Fruit fly (Drosophila melanogaster): ENCODE data around the gene sd.
A peak's percentile ranks its signal among the peaks of the same experiment; 100 is the strongest.

The sd gene

DNA sequence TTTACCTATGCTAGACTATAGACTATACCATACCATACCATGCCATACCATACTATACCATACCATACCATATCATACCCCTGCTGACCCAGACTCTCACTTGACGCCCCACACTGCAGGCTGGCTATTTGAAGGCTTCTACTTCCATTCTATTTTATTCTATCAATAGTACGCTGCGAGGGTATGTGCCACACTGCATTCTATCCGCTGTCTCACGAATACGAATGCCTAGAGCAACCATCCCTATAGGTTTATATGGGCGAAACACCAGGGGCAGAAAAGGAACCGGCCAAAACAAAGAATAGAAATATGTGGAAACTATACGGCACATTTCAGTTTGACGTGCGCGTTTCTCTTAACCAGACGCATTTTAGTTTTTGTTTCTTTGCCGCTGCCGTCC lies 13.7 kb downstream of the sd start:
- TF ChIP-seq CG33017 (tag; optimal IDR thresholded peaks at IDR 0.05) (no peak), CG7101 (tag; optimal IDR thresholded peaks at IDR 0.05) (no peak), pad (GFP tag; optimal IDR thresholded peaks at IDR 0.05) (no peak), CG14711 (tag; optimal IDR thresholded peaks at IDR 0.05) (no peak), bab1 (GFP tag; optimal IDR thresholded peaks at IDR 0.05) (no peak), Crg-1 (GFP tag; optimal IDR thresholded peaks at IDR 0.05) (no peak), Clk (GFP tag; optimal IDR thresholded peaks at IDR 0.05) (no peak), Mnt (GFP tag; optimal IDR thresholded peaks at IDR 0.05) (no peak), cnc (optimal IDR thresholded peaks at IDR 0.05) (no peak), kay (GFP tag; ENCODE audit: borderline replicate concordance) (no peak), CG1620 (GFP tag; optimal IDR thresholded peaks at IDR 0.05) (no peak), CG7045 (GFP tag; optimal IDR thresholded peaks at IDR 0.05) (no peak), toe (GFP tag; optimal IDR thresholded peaks at IDR 0.05) (no peak), cic (GFP tag; optimal IDR thresholded peaks at IDR 0.05) (no peak), tj (GFP tag; optimal IDR thresholded peaks at IDR 0.05) (no peak), ovo (GFP tag; optimal IDR thresholded peaks at IDR 0.05) (no peak)

DNA sequence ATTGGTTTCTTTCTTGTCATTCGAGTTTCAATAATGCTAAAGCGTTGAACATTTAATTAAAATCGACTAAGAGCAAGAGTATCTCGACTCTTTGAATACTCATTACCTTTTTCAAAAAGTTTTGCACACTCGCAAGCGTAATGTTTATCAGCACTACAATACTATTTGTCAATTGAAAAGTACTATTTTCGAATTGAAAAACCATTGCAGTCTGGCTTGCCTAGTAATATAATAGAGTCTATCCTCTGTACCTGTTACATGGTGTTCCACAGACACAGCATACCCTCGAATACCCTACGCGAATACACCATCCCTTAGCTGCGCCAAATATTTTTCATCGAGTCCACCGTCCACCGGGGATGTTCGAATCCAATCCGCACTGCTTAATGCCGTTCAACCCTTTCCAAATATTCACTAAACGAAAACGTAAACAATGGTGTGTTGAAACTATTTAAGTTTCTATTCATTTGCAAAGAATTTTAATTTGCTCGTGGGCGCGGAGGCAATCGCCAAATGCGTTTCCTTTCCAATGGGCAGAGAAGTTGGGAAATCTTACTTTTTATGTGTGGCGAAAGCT lies 14.5 kb downstream of the sd start:
- TF ChIP-seq cnc (optimal IDR thresholded peaks at IDR 0.05) (no peak), Hr96 (GFP tag; optimal IDR thresholded peaks at IDR 0.05) (no peak), ovo (GFP tag; optimal IDR thresholded peaks at IDR 0.05) (no peak), CG7101 (tag; optimal IDR thresholded peaks at IDR 0.05) (no peak), Mnt (GFP tag; optimal IDR thresholded peaks at IDR 0.05) (no peak), toe (GFP tag; optimal IDR thresholded peaks at IDR 0.05) (no peak)

DNA sequence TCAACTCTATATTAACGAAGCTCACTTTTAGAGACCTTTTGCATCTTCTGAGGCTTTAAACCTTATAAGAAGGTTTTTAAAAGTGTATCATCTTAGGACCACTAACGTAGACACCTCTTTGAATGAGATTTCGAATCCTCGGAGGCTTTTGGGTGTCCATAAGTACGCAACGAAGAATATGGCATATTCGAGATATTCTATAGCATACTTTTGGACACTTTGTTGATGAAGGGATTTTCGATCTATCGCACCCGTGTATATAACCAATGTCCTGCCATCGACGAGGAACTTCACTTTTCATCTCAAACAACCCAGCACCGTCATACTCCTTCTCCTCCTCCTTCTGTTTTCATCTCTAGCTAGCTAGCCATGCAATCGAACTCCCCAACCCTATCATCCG lies 18.2 kb downstream of the sd start:
- no peak for TF ChIP-seq CG14711 (tag; optimal IDR thresholded peaks at IDR 0.05)
- no peak for TF ChIP-seq Crg-1 (GFP tag; optimal IDR thresholded peaks at IDR 0.05)
- no peak for TF ChIP-seq CG1620 (GFP tag; optimal IDR thresholded peaks at IDR 0.05)
- no peak for TF ChIP-seq cic (GFP tag; optimal IDR thresholded peaks at IDR 0.05)
- no peak for TF ChIP-seq CG33017 (tag; optimal IDR thresholded peaks at IDR 0.05)
- TF ChIP-seq kay (GFP tag; ENCODE audit: borderline replicate concordance): no peak
- TF ChIP-seq pad (GFP tag; optimal IDR thresholded peaks at IDR 0.05): no peak
- no peak for TF ChIP-seq CG7045 (GFP tag; optimal IDR thresholded peaks at IDR 0.05)
- TF ChIP-seq Clk (GFP tag; optimal IDR thresholded peaks at IDR 0.05): no peak
- no peak for TF ChIP-seq bab1 (GFP tag; optimal IDR thresholded peaks at IDR 0.05)
- TF ChIP-seq CG7101 (tag; optimal IDR thresholded peaks at IDR 0.05): no peak
- TF ChIP-seq CG12768 (GFP tag; optimal IDR thresholded peaks at IDR 0.05): no peak
- TF ChIP-seq CG11617 (GFP tag; optimal IDR thresholded peaks at IDR 0.05): no peak
- no peak for TF ChIP-seq tj (GFP tag; optimal IDR thresholded peaks at IDR 0.05)
- TF ChIP-seq toe (GFP tag; optimal IDR thresholded peaks at IDR 0.05): no peak
- no peak for TF ChIP-seq ovo (GFP tag; optimal IDR thresholded peaks at IDR 0.05)
- no peak for TF ChIP-seq Mnt (GFP tag; optimal IDR thresholded peaks at IDR 0.05)
- no peak for TF ChIP-seq cnc (optimal IDR thresholded peaks at IDR 0.05)

DNA sequence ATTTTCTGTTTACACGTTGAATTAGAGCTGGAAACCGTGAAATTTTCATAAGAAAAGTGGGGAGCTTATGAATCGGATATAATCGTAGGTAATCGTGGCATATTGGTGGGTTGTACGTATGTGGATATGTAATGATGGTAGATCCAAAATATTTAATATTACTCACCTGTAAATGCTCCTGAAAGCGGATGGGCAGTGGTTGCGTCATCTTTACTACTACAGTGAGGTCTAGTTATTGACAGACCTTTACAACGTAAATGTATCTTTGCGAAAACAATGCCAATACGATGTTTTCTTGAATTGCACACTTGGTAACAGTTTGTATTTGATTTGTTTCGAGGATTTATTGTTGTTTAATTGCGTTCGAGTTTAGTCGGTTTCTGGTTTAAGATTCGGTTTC lies 29.8 kb downstream of the sd start:
- no peak for TF ChIP-seq tj (GFP tag; optimal IDR thresholded peaks at IDR 0.05)
- TF ChIP-seq Mnt (GFP tag; optimal IDR thresholded peaks at IDR 0.05): no peak
- no peak for TF ChIP-seq CG12768 (GFP tag; optimal IDR thresholded peaks at IDR 0.05)

DNA sequence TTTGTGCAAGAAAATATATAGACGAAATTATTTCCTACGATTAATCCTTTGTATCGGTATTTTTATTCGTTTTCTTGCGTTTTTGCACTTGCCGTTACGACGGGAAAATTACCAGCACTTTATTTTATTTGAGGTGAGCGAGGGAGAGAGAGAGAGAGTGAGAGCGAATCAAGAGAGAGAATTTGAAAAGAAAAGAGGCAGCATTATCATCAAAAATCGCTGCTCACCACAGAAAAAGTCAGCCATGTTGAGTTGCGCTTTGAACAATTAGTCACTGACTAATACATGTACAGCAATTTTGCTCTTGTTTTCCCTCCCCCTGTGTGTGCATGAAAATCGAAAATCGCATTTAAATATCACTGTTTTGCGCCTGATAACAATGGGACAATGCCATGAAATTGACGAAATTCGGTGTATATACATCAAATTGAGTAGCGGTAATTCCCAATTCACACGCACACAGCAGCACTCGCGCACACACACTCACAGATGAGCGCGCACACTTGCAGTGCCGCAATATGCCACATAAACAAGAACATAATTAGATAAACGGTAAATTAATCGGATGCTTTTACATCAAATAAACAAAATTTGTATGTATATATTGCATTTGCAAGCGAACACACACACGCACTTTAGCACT lies 30.5 kb downstream of the sd start:
- TF ChIP-seq bab1 (GFP tag; optimal IDR thresholded peaks at IDR 0.05) (no peak), toe (GFP tag; optimal IDR thresholded peaks at IDR 0.05) (no peak), CG7101 (tag; optimal IDR thresholded peaks at IDR 0.05) (no peak), Mnt (GFP tag; optimal IDR thresholded peaks at IDR 0.05) (peak; percentile 43), CG11617 (GFP tag; optimal IDR thresholded peaks at IDR 0.05) (peak; percentile 38), kay (GFP tag; ENCODE audit: borderline replicate concordance) (peak; percentile 96), tj (GFP tag; optimal IDR thresholded peaks at IDR 0.05) (peak; percentile 80), CG1620 (GFP tag; optimal IDR thresholded peaks at IDR 0.05) (no peak), CG7045 (GFP tag; optimal IDR thresholded peaks at IDR 0.05) (no peak), ovo (GFP tag; optimal IDR thresholded peaks at IDR 0.05) (peak; percentile 29), pad (GFP tag; optimal IDR thresholded peaks at IDR 0.05) (peak; percentile 74)

DNA sequence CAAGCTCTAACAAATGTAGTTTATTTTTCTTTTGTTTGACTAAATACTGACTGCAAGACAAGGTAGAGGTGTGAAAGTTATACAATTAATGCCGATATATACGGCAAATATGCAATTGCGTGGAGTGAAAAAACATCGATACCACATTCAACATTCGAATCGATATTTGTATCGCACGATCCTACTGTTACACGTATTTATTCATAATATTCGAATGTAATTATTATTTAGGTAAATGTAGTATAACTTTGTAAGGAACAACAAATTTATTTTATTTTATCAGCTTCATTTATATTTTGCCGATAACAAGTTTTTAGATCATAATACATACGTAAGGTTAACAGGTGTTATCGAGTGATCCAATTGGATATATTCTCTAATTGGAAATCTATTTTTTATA lies 31.2 kb downstream of the sd start, which contains the start of gene Chc:
Gene Chc, minus strand, starts transcription at position 98 of the 400 bp plus-strand sequence.
- TF ChIP-seq CG33017 (tag; optimal IDR thresholded peaks at IDR 0.05) (no peak), Crg-1 (GFP tag; optimal IDR thresholded peaks at IDR 0.05) (no peak), toe (GFP tag; optimal IDR thresholded peaks at IDR 0.05) (peak; percentile 2), bab1 (GFP tag; optimal IDR thresholded peaks at IDR 0.05) (peak; percentile 52), CG5204 (GFP tag; optimal IDR thresholded peaks at IDR 0.05) (no peak), CG7045 (GFP tag; optimal IDR thresholded peaks at IDR 0.05) (no peak), CG14711 (tag; optimal IDR thresholded peaks at IDR 0.05) (peak; percentile 10), Hr96 (GFP tag; optimal IDR thresholded peaks at IDR 0.05) (no peak), Mnt (GFP tag; optimal IDR thresholded peaks at IDR 0.05) (peak; percentile 24), CG7101 (tag; optimal IDR thresholded peaks at IDR 0.05) (peak; percentile 26), CG1620 (GFP tag; optimal IDR thresholded peaks at IDR 0.05) (peak; percentile 59), cic (GFP tag; optimal IDR thresholded peaks at IDR 0.05) (no peak)

All from whole organism, adult.